Fruit fly (Drosophila melanogaster) whole organism, embryonic: ENCODE results near the gene Gr93d.
A peak's percentile ranks its signal among the peaks of the same experiment; 100 is the strongest.

Experiments
- Aef1 ChIP-seq: fragments of 200-800 bp; sonication (Bioruptor generic); IDR thresholded peaks from 3 replicates; pipeline ENCODE4 v1.3.6; 2022; ENCODE audit warnings: missing biosample characterization, missing genetic modification characterization
- B-H1 ChIP-seq: fragments of 200-800 bp; sonication (Bioruptor generic); IDR thresholded peaks from 3 replicates; pipeline ENCODE4 v1.3.6; 2022; ENCODE audit warnings: missing biosample characterization, missing genetic modification characterization
- Bteb2 ChIP-seq: fragments of 200-800 bp; sonication (Bioruptor generic); optimal IDR thresholded peaks from 2 replicates; lab custom pipeline; 2016; ENCODE audit warnings: missing biosample characterization, missing genetic modification characterization
- CG1024 ChIP-seq: fragments of 200-800 bp; sonication (Bioruptor generic); IDR thresholded peaks from 2 replicates; pipeline ENCODE4 v1.3.6; 2022; ENCODE audit warnings: missing biosample characterization, missing genetic modification characterization
- CG10654 ChIP-seq: fragments of 200-800 bp; sonication (Bioruptor generic); optimal IDR thresholded peaks from 2 replicates; lab custom pipeline; 2016; ENCODE audit warnings: missing biosample characterization, missing genetic modification characterization
- CG11695 ChIP-seq: fragments of 200-800 bp; sonication (Bioruptor generic); IDR thresholded peaks from 3 replicates; pipeline ENCODE4 v1.3.6; 2022; ENCODE audit warnings: missing biosample characterization, missing genetic modification characterization
- CG12071 ChIP-seq: fragments of 200-800 bp; sonication (Bioruptor generic); optimal IDR thresholded peaks from 3 replicates; lab custom pipeline; 2018; ENCODE audit warnings: missing biosample characterization, mild to moderate bottlenecking, missing genetic modification characterization
- CG13624 ChIP-seq: fragments of 200-800 bp; sonication (Bioruptor generic); optimal IDR thresholded peaks from 2 replicates; lab custom pipeline; 2016; ENCODE audit warnings: missing biosample characterization, missing genetic modification characterization
- CG14667 ChIP-seq: fragments of 200-800 bp; sonication (Bioruptor generic); IDR thresholded peaks from 2 replicates; pipeline ENCODE4 v1.3.6; 2022; ENCODE audit warnings: missing biosample characterization, missing genetic modification characterization
- CG15696 ChIP-seq: fragments of 200-800 bp; sonication (Bioruptor generic); optimal IDR thresholded peaks from 2 replicates; lab custom pipeline; 2019; ENCODE audit warnings: missing biosample characterization, mild to moderate bottlenecking, missing genetic modification characterization, moderate library complexity
- CG1647 ChIP-seq: fragments of 200-800 bp; sonication (Bioruptor generic); optimal IDR thresholded peaks from 3 replicates; lab custom pipeline; 2016; ENCODE audit warnings: missing biosample characterization, missing genetic modification characterization
- CG17385 ChIP-seq: fragments of 200-800 bp; sonication (Bioruptor generic); optimal IDR thresholded peaks from 3 replicates; lab custom pipeline; 2018; ENCODE audit warnings: missing biosample characterization, mild to moderate bottlenecking, missing genetic modification characterization
- CG17829 ChIP-seq: fragments of 200-800 bp; optimal IDR thresholded peaks from 2 replicates; lab custom pipeline; 2019; ENCODE audit warnings: missing biosample characterization, mild to moderate bottlenecking, missing genetic modification characterization, moderate library complexity
- CG18476 ChIP-seq: fragments of 200-800 bp; sonication (Bioruptor generic); optimal IDR thresholded peaks from 2 replicates; lab custom pipeline; 2016; ENCODE audit warnings: missing biosample characterization, mild to moderate bottlenecking, missing genetic modification characterization
- CG2889 ChIP-seq: fragments of 200-800 bp; sonication (Bioruptor generic); IDR thresholded peaks from 3 replicates; pipeline ENCODE4 v1.3.6; 2022; ENCODE audit warnings: missing biosample characterization, missing genetic modification characterization
- CG30403 ChIP-seq: fragments of 200-800 bp; sonication (Bioruptor generic); optimal IDR thresholded peaks from 3 replicates; lab custom pipeline; 2016; ENCODE audit warnings: missing biosample characterization, missing genetic modification characterization
- CG30431 ChIP-seq: fragments of 200-800 bp; sonication (Bioruptor generic); optimal IDR thresholded peaks from 2 replicates; lab custom pipeline; 2017; ENCODE audit warnings: missing biosample characterization, missing genetic modification characterization
- CG32767 ChIP-seq: fragments of 200-800 bp; sonication (Bioruptor generic); IDR thresholded peaks from 2 replicates; pipeline ENCODE4 v1.3.6; 2022; ENCODE audit warnings: missing biosample characterization, missing genetic modification characterization
- CG3726 ChIP-seq: fragments of 200-800 bp; sonication (Bioruptor generic); IDR thresholded peaks from 3 replicates; pipeline ENCODE4, ENCODE4 v1.3.6; 2022; ENCODE audit warnings: missing biosample characterization, missing genetic modification characterization
- CG3995 ChIP-seq: fragments of 200-800 bp; sonication (Bioruptor generic); optimal IDR thresholded peaks from 3 replicates; lab custom pipeline; 2016; ENCODE audit warnings: missing biosample characterization, missing genetic modification characterization
- CG7745 ChIP-seq: fragments of 200-800 bp; sonication (Bioruptor generic); optimal IDR thresholded peaks from 2 replicates; lab custom pipeline; 2018; ENCODE audit warnings: missing biosample characterization, mild to moderate bottlenecking, missing genetic modification characterization, moderate library complexity
- CG9215 ChIP-seq: fragments of 200-800 bp; sonication (Bioruptor generic); IDR thresholded peaks from 2 replicates; pipeline ENCODE4 v1.3.6; 2022; ENCODE audit warnings: missing biosample characterization, missing genetic modification characterization
- Dbx ChIP-seq: fragments of 200-800 bp; sonication (Bioruptor generic); IDR thresholded peaks from 3 replicates; pipeline ENCODE4 v1.3.6; 2022; ENCODE audit warnings: missing biosample characterization, missing genetic modification characterization
- Dfd ChIP-seq, 2 experiments: fragments of >200 bp; optimal IDR thresholded peaks; 2 replicates each; lab custom pipeline; 2017; ENCODE audit warnings: missing biosample characterization in 2 of 2, missing genetic modification characterization in 2 of 2
- ERR ChIP-seq: fragments of 200-800 bp; sonication (Bioruptor generic); optimal IDR thresholded peaks from 2 replicates; lab custom pipeline; 2016; ENCODE audit warnings: missing biosample characterization, missing genetic modification characterization
- HLH54F ChIP-seq: fragments of 200-800 bp; sonication (Bioruptor generic); optimal IDR thresholded peaks from 3 replicates; lab custom pipeline; 2016; ENCODE audit warnings: missing biosample characterization, missing genetic modification characterization
- Hr3 ChIP-seq: fragments of 200-800 bp; sonication (Bioruptor generic); optimal IDR thresholded peaks from 3 replicates; lab custom pipeline; 2016; ENCODE audit warnings: missing biosample characterization, missing genetic modification characterization
- Lim3 ChIP-seq: fragments of 200-800 bp; sonication (Bioruptor generic); IDR thresholded peaks from 2 replicates; pipeline ENCODE4 v1.3.6; 2022; ENCODE audit warnings: missing biosample characterization, missing genetic modification characterization
- Max ChIP-seq: fragments of 200-800 bp; sonication (Bioruptor generic); optimal IDR thresholded peaks from 2 replicates; lab custom pipeline; 2016; ENCODE audit warnings: missing biosample characterization, mild to moderate bottlenecking, missing genetic modification characterization
- Mrtf ChIP-seq: fragments of 200-800 bp; sonication (Bioruptor generic); IDR thresholded peaks from 3 replicates; pipeline ENCODE4 v1.3.6; 2022; ENCODE audit warnings: missing biosample characterization, missing genetic modification characterization
- Myb ChIP-seq: fragments of 200-800 bp; sonication (Bioruptor generic); optimal IDR thresholded peaks from 2 replicates; lab custom pipeline; 2016; ENCODE audit warnings: missing biosample characterization, missing genetic modification characterization
- Poxn ChIP-seq: fragments of 200-800 bp; sonication (Bioruptor generic); IDR thresholded peaks from 2 replicates; pipeline ENCODE4 v1.3.6; 2022; ENCODE audit warnings: missing biosample characterization, missing genetic modification characterization
- Tbp ChIP-seq: fragments of >200 bp; optimal IDR thresholded peaks from 2 replicates; lab custom pipeline; 2018; ENCODE audit warnings: missing biosample characterization, missing genetic modification characterization
- aop ChIP-seq: fragments of 200-800 bp; sonication (Bioruptor generic); IDR thresholded peaks from 2 replicates; pipeline ENCODE4 v1.3.6; 2022; ENCODE audit warnings: missing biosample characterization, missing genetic modification characterization
- corto ChIP-seq: fragments of 200-800 bp; sonication (Bioruptor generic); optimal IDR thresholded peaks from 2 replicates; lab custom pipeline; 2016; ENCODE audit warnings: missing biosample characterization, mild to moderate bottlenecking, missing genetic modification characterization, moderate library complexity
- da ChIP-seq: fragments of 200-800 bp; sonication (Bioruptor generic); optimal IDR thresholded peaks from 2 replicates; lab custom pipeline; 2016; ENCODE audit warnings: missing biosample characterization, missing genetic modification characterization
- dati ChIP-seq: fragments of 200-800 bp; sonication (Bioruptor generic); IDR thresholded peaks from 2 replicates; pipeline ENCODE4 v1.3.6; 2022; ENCODE audit warnings: missing biosample characterization, missing genetic modification characterization
- jing ChIP-seq: fragments of 200-800 bp; sonication (Bioruptor generic); optimal IDR thresholded peaks from 2 replicates; lab custom pipeline; 2018; ENCODE audit warnings: missing biosample characterization, mild to moderate bottlenecking, missing genetic modification characterization
- ken ChIP-seq: fragments of 200-800 bp; sonication (Bioruptor generic); IDR thresholded peaks from 3 replicates; pipeline ENCODE4 v1.3.6; 2022; ENCODE audit warnings: missing biosample characterization, missing genetic modification characterization
- lov ChIP-seq, 2 experiments: fragments of 200-800 bp in 1 of 2; fragments of >200 bp in 1 of 2; sonication (Bioruptor generic) in 1 of 2; IDR thresholded peaks in 1 of 2; optimal IDR thresholded peaks in 1 of 2; 2 replicates in 1 of 2; 3 replicates in 1 of 2; pipeline versions ENCODE4 v1.3.6 to Lab custom; 2017 to 2022; ENCODE audit warnings: missing biosample characterization in 1 of 2, missing genetic modification characterization in 1 of 2
- luna ChIP-seq: fragments of 200-800 bp; sonication (Bioruptor generic); optimal IDR thresholded peaks from 2 replicates; lab custom pipeline; 2016; ENCODE audit warnings: missing biosample characterization, missing genetic modification characterization
- nau ChIP-seq: fragments of 200-800 bp; sonication (Bioruptor generic); optimal IDR thresholded peaks from 3 replicates; lab custom pipeline; 2017; ENCODE audit warnings: missing biosample characterization, mild to moderate bottlenecking, missing genetic modification characterization, missing genetic modification reagents
- odd ChIP-seq: fragments of 200-800 bp; sonication (Bioruptor generic); optimal IDR thresholded peaks from 2 replicates; lab custom pipeline; 2017; ENCODE audit warnings: missing biosample characterization, mild to moderate bottlenecking, missing genetic modification characterization
- onecut ChIP-seq: fragments of 200-800 bp; sonication (Bioruptor generic); IDR thresholded peaks from 2 replicates; pipeline ENCODE4 v1.3.6; 2022; ENCODE audit warnings: missing biosample characterization, missing genetic modification characterization
- prd ChIP-seq, 3 experiments: fragments of >200 bp in 2 of 3; fragments of 200-800 bp in 1 of 3; sonication (Bioruptor generic) in 1 of 3; optimal IDR thresholded peaks in 2 of 3; IDR thresholded peaks in 1 of 3; 2 replicates in 2 of 3; 3 replicates in 1 of 3; pipeline versions ENCODE4 v1.3.6 to Lab custom; 2017 to 2022; ENCODE audit warnings: missing biosample characterization in 1 of 3, missing genetic modification characterization in 1 of 3
- ro ChIP-seq: fragments of 200-800 bp; sonication (Bioruptor generic); IDR thresholded peaks from 2 replicates; pipeline ENCODE4 v1.3.6; 2022; ENCODE audit warnings: missing biosample characterization, missing genetic modification characterization
- salm ChIP-seq: fragments of 200-800 bp; sonication (Bioruptor generic); optimal IDR thresholded peaks from 2 replicates; lab custom pipeline; 2018; ENCODE audit warnings: missing biosample characterization, mild to moderate bottlenecking, missing genetic modification characterization
- sima ChIP-seq: fragments of 200-800 bp; sonication (Bioruptor generic); optimal IDR thresholded peaks from 2 replicates; lab custom pipeline; 2016; ENCODE audit warnings: missing biosample characterization, missing genetic modification characterization
- stc ChIP-seq: fragments of 200-800 bp; sonication (Bioruptor generic); IDR thresholded peaks from 2 replicates; pipeline ENCODE4 v1.3.6; 2022; ENCODE audit warnings: missing biosample characterization, missing genetic modification characterization
- tin ChIP-seq: fragments of 200-800 bp; sonication (Bioruptor generic); optimal IDR thresholded peaks from 3 replicates; lab custom pipeline; 2016; ENCODE audit warnings: missing biosample characterization, missing genetic modification characterization
- trh ChIP-seq: fragments of 200-800 bp; sonication (Bioruptor generic); optimal IDR thresholded peaks from 2 replicates; lab custom pipeline; 2016; ENCODE audit warnings: missing biosample characterization, missing genetic modification characterization
- wdn ChIP-seq: fragments of 200-800 bp; sonication (Bioruptor generic); IDR thresholded peaks from 2 replicates; pipeline ENCODE4 v1.3.6; 2022; ENCODE audit warnings: missing biosample characterization, missing genetic modification characterization
- zfh2 ChIP-seq: fragments of 200-800 bp; sonication (Bioruptor generic); optimal IDR thresholded peaks from 2 replicates; lab custom pipeline; 2016; ENCODE audit warnings: missing biosample characterization, missing genetic modification characterization

Gr93d gene

DNA sequence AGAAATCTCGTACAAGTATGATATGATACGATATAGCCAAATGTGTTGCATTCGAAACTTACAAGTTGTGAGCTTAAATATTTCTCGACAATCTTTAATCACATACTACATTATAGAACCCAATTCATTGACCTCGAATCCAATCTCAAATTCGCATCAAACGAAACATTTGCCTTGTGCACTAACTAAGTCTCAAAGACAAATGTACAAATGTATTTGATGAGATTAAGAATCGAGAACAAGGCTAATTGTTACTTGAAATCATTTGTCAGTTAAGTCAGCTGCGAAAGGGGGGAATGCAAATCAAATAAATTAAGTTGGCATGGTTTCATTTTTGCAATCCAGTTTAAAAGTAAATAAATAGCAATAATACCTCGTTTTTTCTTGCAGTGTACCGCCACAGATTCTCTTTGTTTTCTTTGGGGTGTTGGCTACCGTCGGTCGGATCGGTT, 7.9 kb downstream of the Gr93d start (continued):
- TF ChIP-seq odd (GFP tag; lab: Kevin White, UChicago) (no peak), lov (optimal IDR thresholded peaks at IDR 0.05; lab: Kevin White, UChicago) (no peak), lov (GFP tag; IDR thresholded peaks at IDR 0.05; lab: Robert Waterston, UW) (no peak), Lim3 (GFP tag; lab: Robert Waterston, UW) (no peak), stc (no peak), salm (tag; lab: Kevin White, UChicago) (no peak), CG7745 (no peak), Myb (GFP tag; lab: Kevin White, UChicago) (peak; percentile 8), ken (GFP tag; lab: Robert Waterston, UW) (no peak), CG1647 (GFP tag; lab: Kevin White, UChicago) (peak; percentile 7), Poxn (GFP tag; lab: Robert Waterston, UW) (no peak), Hr3 (peak; percentile 12), luna (GFP tag; lab: Kevin White, UChicago) (no peak), Max (GFP tag; lab: Kevin White, UChicago) (no peak), CG15696 (tag; lab: Kevin White, UChicago) (no peak), B-H1 (GFP tag; lab: Robert Waterston, UW) (no peak), Dbx (GFP tag; lab: Robert Waterston, UW) (no peak), CG12071 (GFP tag; lab: Kevin White, UChicago) (no peak), CG30403 (GFP tag; lab: Kevin White, UChicago) (peak; percentile 46), CG17385 (GFP tag; lab: Kevin White, UChicago) (peak; percentile 3), corto (GFP tag; lab: Kevin White, UChicago) (no peak), ro (GFP tag; lab: Robert Waterston, UW) (no peak), CG9215 (no peak), Tbp (GFP tag; lab: Kevin White, UChicago) (no peak), ERR (no peak), CG13624 (no peak), CG17829 (tag; lab: Kevin White, UChicago) (peak; percentile 24), Mrtf (GFP tag; lab: Robert Waterston, UW) (no peak), CG18476 (GFP tag; lab: Kevin White, UChicago) (no peak), Aef1 (GFP tag; lab: Robert Waterston, UW) (no peak), da (GFP tag; lab: Kevin White, UChicago) (no peak), CG14667 (GFP tag; lab: Robert Waterston, UW) (no peak), CG11695 (no peak), CG10654 (no peak), zfh2 (GFP tag; lab: Kevin White, UChicago) (no peak), dati (no peak), sima (GFP tag; lab: Kevin White, UChicago) (no peak), prd (optimal IDR thresholded peaks at IDR 0.05; lab: Kevin White, UChicago) (no peak), prd (GFP tag; IDR thresholded peaks at IDR 0.05; lab: Robert Waterston, UW) (no peak; the same call in 2 of the 3 replicates), onecut (GFP tag; lab: Robert Waterston, UW) (no peak), CG2889 (no peak), nau (GFP tag; lab: Kevin White, UChicago) (peak; percentile 13), Bteb2 (no peak), CG1024 (no peak), HLH54F (GFP tag; lab: Kevin White, UChicago) (no peak), CG30431 (GFP tag; lab: Kevin White, UChicago) (no peak), tin (GFP tag; lab: Kevin White, UChicago) (no peak), aop (GFP tag; lab: Robert Waterston, UW) (no peak), CG3726 (no peak), wdn (GFP tag; lab: Robert Waterston, UW) (no peak), CG3995 (GFP tag; lab: Kevin White, UChicago) (no peak), Dfd (GFP tag; optimal IDR thresholded peaks at IDR 0.05; lab: Kevin White, UChicago) (no peak), trh (GFP tag; lab: Kevin White, UChicago) (no peak), CG32767 (GFP tag; lab: Robert Waterston, UW) (0 out of 2 replicates have a peak, but pooled peaks have one; percentile 8), jing (GFP tag; lab: Kevin White, UChicago) (peak; percentile 16)
